Worm (Caenorhabditis elegans) whole organism, L4/young adult: Measurements from ENCODE around the gene srbc-9.
"Not testable (repeated sequence)": the region's sequence is repeated elsewhere in the genome, so short reads cannot be mapped to it uniquely, and the experiment has no call there.

Experiments used
- W03F9.2 ChIP-seq: fragments of 150-350 bp; optimal IDR thresholded peaks from 2 replicates; lab custom pipeline; 2014; ENCODE audit warnings: missing biosample characterization, missing genetic modification characterization
- dao-5 ChIP-seq: sonication (generic microtip); optimal IDR thresholded peaks from 2 replicates; lab custom pipeline; 2016; ENCODE audit warnings: missing genotype, missing genetic modification characterization, moderate library complexity, missing compliant biosample characterization
- him-1 ChIP-seq: sonication (generic microtip); optimal IDR thresholded peaks from 2 replicates; lab custom pipeline; 2016; ENCODE audit warnings: missing genotype, missing genetic modification reagents, missing genetic modification characterization, missing compliant biosample characterization

srbc-9 gene

DNA sequence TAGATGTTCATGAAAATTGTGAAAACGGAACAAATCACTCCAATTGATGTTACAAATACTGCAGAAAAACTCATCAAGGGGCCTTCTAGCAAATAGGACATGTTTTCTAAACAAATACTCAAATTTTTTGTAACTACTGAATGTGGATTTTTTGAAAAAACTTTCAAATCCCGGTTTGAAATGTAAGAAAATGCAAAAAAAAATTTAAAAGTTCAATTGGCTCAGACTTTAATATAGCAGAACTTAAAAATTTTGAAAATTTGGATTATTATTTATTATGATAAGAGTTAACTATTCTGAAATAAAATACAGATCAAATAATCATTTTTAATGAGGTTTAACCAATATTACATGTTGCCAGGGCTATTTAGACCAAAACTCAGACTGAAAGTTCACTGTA lies at the start of gene srbc-9:
Gene srbc-9 (minus strand): TSS at position 101 of the 400 bp plus-strand sequence.
- no peak for TF ChIP-seq him-1
- TF ChIP-seq dao-5, result no peak
- no peak for TF ChIP-seq W03F9.2

DNA sequence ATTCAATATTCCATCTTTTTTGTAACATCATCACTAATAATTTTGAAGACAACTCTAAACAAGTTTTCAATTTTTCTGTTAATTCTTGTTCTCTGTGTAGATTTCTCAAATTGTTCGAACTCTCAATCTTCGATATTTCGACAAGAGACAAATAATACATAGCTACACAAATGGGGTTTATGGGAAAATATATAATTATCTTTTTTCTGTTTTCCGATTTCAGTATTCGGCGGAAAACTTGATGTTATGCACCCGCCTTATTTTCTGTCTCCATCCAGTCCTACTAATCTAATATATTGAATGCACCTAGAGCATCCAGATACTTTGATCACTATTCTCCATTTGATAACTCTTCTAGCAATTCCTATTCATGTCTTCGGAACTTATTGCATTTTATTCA lies 48.8 kb upstream of the srbc-9 start, which contains the start of gene srh-268:
Gene srh-268 (plus strand): TSS at position 301 of the 400 bp plus-strand sequence.
- TF ChIP-seq dao-5 (no peak), him-1 (no peak), W03F9.2 (no peak)

DNA sequence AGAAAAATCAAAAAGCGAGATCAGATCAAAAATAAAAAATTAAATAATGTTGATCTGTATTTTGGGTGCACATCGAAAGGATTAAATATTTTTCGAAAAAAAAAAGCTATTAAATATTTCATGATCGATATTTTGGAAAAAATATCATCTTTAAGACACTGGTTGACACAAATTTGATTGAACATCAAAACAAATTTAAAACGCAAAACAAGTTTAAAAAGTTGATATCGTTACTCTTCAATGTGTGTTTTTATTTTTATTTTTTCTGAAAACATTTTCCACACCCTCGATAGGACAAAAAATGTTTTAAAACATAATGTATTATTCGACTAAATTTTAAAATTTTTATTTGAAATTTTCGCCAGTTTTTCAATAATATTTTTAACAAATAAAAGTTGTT lies 47.8 kb upstream of the srbc-9 start, which contains the start of gene C54F6.12:
Gene C54F6.12 (minus strand): TSS at position 101 of the 400 bp plus-strand sequence.
- TF ChIP-seq W03F9.2, result no peak
- no peak for TF ChIP-seq dao-5
- no peak for TF ChIP-seq him-1

DNA sequence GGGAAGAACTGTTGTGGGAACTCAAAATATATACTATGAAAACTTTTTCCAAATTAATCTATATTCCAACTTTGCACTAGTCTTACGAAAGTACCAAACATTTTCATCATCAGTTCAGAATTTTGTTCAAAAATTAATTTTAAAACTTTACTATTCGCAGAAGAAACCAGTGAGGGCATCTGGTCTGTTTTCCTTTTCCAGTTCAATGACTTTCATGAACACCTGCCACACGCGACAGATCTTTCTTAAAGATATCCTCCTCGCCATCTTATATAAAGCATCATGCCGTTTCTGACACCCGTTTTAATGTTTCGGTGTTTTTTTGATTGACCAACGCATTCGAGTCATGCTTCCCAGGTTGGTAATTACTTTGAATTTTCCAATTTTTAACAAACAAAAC lies 42.7 kb upstream of the srbc-9 start, which contains the start of gene C54F6.3:
Gene C54F6.3 (plus strand): TSS at position 301 of the 400 bp plus-strand sequence.
- no peak for TF ChIP-seq him-1
- TF ChIP-seq W03F9.2, result no peak
- TF ChIP-seq dao-5, result no peak

DNA sequence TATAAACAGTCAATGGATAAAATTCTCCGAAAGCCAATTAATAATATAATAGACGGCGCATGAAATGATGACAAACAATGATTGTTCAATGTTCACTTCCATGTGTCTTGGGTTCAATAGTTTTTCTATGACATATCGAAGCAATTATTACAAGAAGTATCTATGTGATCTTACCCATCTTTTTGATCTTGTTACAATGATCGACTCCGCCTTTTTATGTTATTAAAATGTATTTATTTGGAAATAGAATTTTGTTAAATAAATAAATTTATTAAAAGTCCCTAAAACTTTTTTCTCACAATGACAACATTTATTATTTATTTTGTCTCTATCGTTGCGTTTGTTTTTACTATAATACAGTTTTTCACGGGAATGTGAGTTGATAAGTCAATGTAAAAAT lies 39.6 kb upstream of the srbc-9 start, which contains the start of gene swt-2:
Gene swt-2 (plus strand): TSS at position 301 of the 400 bp plus-strand sequence.
- TF ChIP-seq him-1 (no peak), dao-5 (no peak), W03F9.2 (no peak)

DNA sequence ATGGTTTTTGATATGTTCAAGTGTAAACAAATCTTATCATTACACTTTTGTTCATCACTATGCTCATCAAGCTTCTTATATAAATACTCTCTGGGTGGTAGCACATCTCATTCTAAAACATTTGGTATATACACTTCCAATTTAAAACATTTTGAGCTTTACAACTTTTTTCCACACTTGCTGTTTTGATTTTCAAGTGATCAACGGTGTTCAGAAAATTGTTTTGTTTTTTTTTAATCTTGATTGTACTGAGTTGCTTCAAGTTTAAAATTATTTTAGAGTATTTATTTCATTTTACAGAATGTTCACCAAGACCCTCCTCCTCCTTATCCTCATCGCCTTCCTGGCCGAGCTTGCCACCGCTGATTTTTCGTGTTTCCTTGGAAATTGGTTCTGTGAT lies 38.6 kb upstream of the srbc-9 start, which contains the start of gene C54F6.5:
Gene C54F6.5 (plus strand): TSS at position 301 of the 400 bp plus-strand sequence.
- no peak for TF ChIP-seq W03F9.2

DNA sequence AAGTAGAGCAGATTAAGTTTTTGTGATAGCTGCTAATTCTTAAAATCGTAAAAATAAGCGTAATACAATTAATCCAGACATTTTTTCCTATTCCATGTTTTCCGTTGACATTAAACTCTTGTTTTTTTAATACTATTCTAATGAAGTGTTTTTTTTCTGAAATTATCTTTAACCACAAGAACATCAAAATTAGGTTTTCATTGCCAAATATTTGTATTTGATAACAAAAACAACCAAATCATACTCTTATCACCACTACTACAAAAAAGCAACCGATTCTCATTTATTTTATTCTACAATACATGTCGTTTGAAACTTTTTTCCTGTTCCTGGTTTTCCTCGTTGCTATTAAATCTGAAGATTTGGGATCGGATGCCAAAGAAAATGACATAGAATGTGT lies 36.9 kb upstream of the srbc-9 start, which contains the start of gene C54F6.17:
Gene C54F6.17 (plus strand): TSS at position 301 of the 400 bp plus-strand sequence.
- no peak for TF ChIP-seq him-1

DNA sequence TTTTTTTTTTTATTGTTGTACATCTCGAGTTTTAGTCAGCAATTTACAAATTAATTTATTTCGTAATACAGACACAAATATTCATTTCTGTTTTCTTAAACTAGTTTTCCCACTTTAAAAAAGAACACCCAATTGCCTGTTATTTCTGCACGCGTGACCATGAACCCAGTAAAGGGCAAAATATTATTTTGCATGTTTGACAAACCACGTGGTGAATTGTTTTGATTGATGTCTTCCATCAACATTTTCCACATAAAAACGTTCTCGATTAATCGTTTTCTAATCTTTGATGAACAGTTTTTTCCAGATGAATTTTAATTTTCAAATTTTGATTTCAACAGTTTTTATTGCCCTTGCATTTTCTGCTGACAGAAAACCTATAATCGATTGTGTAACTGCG lies 35.5 kb upstream of the srbc-9 start, which contains the start of gene C54F6.18:
Gene C54F6.18 (plus strand): TSS at position 301 of the 400 bp plus-strand sequence.
- TF ChIP-seq W03F9.2 (no peak), him-1 (no peak), dao-5 (no peak)

DNA sequence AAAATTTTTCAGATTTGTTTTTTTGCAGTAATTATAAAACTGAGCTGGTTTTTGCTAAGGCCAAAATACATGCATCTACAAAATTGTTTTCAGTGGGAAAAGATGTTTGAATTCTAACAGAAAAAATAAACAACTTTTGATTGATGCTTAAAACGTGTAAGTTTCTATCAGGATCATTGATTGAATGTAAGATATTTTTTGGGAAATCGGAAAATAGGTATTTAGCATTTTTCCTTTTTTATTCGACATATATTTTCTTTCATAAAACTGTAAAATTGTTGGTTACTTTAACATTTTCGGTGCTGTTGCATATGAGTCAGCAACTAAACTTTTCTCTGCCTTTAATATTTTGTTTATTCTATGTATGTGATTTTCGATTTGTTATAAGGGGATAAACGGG lies 34.2 kb upstream of the srbc-9 start, which contains the start of gene C54F6.20:
Gene C54F6.20 (plus strand): TSS at position 301 of the 400 bp plus-strand sequence.
- TF ChIP-seq dao-5 (no peak), him-1 (no peak), W03F9.2 (no peak)

DNA sequence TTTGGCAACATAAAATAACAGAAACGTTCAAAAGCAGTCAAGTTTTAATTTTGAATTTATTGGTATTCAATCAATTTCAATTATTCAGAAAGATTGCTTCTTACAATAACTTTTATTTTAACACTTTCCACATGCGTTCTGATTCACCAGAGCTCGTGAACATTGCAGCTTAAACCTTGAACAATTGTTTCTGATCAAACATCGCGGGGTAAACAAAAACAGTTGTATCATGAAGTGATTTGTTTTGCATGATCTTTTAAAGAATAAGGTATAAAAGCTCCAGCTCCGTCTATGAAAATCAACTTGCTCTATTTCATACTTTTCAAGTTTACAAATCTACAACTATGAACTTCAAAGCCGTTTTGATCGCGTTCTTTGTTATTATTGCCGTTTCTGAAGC lies 33.2 kb upstream of the srbc-9 start, which contains the start of gene C54F6.6:
Gene C54F6.6 (plus strand): TSS at position 301 of the 400 bp plus-strand sequence.
- no peak for TF ChIP-seq W03F9.2
- no peak for TF ChIP-seq dao-5
- TF ChIP-seq him-1, result no peak

DNA sequence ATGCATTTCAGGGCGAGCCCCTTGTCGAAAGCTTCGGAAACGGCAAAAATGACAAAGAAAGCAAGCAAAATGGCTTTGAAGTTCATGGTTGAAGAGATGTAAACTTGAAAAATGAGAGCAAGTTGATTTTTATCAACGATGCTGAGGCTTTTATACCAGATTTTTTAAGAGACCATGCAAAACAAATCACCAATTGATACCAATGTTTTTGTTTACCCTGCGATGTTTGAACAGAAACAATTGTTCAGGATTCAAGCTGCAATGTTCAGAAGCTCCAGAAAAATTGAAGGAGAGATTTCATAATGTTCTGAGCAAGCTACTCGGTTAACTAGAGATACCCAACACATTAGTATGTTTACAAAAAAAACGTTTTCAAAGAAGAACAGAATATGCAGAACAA lies 32.0 kb upstream of the srbc-9 start, which contains the start of gene C54F6.15:
Gene C54F6.15 (minus strand): TSS at position 101 of the 400 bp plus-strand sequence.
- TF ChIP-seq dao-5, result no peak
- no peak for TF ChIP-seq him-1
- no peak for TF ChIP-seq W03F9.2

DNA sequence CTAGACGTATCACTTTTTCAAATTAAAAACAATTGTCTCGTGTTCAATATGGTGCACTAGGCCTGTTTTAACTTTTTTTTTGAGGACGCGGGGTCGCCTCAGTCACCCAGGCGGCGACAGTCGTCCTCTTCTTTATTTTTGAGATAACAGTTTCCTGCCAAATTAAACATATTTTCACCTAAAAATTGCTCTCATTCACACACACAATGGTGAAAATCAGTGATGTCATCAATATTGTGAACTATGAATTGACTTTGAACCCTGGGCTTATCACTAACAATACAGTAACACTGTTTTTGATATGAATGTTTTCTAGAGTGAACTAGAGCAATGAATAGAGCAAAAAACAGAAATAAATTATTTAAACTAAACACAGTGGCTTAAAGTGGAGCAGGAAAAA lies 31.1 kb upstream of the srbc-9 start:
- no peak for TF ChIP-seq him-1

DNA sequence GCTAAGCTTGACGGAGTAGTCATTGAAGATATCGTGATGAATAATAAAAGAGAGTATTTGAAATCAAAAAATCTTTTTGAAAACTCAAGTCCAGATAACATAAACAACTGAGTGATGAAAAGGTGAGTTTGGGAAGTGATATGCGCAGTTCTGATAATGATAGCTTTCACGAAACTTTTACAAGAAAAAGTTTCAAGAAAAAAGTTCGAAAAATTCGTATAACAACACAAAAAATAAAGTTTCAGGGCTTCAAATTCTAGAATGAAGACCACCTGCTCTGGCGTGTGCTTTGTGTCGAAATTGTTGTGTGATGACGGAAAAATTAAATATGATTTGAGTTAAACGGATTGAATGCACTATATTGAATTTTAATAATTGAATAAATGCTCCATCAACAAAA lies 29.8 kb upstream of the srbc-9 start, which contains the start of gene srb-19:
Gene srb-19 (minus strand): TSS at position 101 of the 400 bp plus-strand sequence.
- TF ChIP-seq dao-5, result no peak

DNA sequence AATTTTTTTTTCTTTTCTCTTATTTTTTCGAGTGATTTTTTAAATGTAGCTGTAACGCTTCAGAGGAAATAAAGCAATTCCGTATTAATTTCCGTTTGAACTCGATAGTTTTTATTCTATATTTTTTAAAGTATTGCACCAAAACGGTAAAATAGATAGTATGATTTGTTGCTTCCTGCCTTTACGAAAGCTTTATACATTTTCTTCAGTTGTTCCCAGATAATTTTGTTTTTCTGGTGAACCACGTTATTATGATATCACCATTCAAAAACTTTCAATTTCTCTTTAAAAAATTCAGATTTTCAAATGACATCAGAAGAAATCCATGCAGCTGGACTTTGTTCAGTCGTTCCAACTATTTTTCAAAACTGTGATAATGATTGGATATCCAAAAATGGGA lies 24.7 kb upstream of the srbc-9 start, which contains the start of gene srb-18:
Gene srb-18 (plus strand): TSS at position 301 of the 400 bp plus-strand sequence.
- TF ChIP-seq him-1 (no peak), W03F9.2 (no peak), dao-5 (no peak)

DNA sequence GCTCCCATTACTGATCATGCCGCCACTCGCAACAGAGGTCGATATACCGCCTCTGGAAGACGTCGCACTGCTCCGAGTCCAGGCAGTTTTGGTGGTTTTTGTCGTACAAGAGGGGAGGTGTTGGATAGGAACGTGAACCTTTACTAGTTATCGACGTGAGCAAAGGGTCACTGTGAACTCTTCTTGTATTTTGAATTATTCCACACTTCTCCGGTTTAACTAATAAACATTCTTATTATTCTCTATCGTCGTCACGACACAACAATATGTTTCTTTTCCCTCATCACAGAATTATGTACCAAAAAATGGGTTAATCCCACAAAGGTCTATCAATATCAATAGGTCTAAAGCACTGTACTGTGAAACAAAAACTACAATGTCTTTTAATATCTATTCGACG lies 21.2 kb upstream of the srbc-9 start, which contains the start of gene nhr-171:
Gene nhr-171 (plus strand): TSS at position 301 of the 400 bp plus-strand sequence.
- TF ChIP-seq W03F9.2, dao-5, him-1: not testable (repeated sequence)

DNA sequence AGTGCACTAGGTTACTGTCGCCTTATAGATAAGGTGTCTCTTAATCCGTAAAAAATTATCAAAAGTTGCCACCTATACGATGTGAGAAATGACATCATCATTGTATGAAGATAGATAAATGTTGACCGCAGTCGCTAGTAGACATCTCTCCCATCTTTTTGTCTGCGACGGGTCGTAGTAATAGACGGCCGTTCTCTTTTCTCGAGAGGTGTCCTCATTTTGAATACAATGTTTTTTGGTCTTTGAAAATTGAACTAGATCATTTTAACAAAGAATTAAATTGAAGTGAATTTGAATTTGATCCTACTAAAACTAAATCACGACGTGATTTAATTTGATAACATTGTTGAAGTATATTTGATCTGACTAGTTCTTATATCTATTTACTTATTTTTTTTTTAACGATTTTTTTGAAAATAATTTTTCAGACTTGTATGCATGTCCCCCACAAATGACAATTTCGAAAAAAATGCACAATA lies 18.4 kb upstream of the srbc-9 start, which contains the start of the genes str-31 and nhr-172:
Gene str-31 (minus strand): TSS at position 101 of the 479 bp plus-strand sequence.
Gene nhr-172 (plus strand): TSS at position 429 of the 479 bp plus-strand sequence.
- TF ChIP-seq him-1, result no peak
- no peak for TF ChIP-seq W03F9.2
- no peak for TF ChIP-seq dao-5
